Fruit fly (Drosophila melanogaster) whole organism, embryonic: ENCODE data around the gene CG12990.

Experiments
- ATbp ChIP-seq: fragments of 200-800 bp; sonication (Bioruptor generic); optimal IDR thresholded peaks from 2 replicates; lab custom pipeline; 2017; ENCODE audit warnings: missing biosample characterization, mild to moderate bottlenecking, missing genetic modification characterization, missing genetic modification reagents
- Abd-B ChIP-seq: fragments of 200-800 bp; sonication (Bioruptor generic); optimal IDR thresholded peaks from 2 replicates; lab custom pipeline; 2018; ENCODE audit warnings: missing biosample characterization, mild to moderate bottlenecking, missing genetic modification characterization, moderate library complexity
- Atf-2 ChIP-seq: fragments of 200-800 bp; sonication (Bioruptor generic); optimal IDR thresholded peaks from 2 replicates; lab custom pipeline; 2016; ENCODE audit warnings: missing biosample characterization, missing genetic modification characterization
- Awh ChIP-seq: fragments of 200-800 bp; sonication (Bioruptor generic); IDR thresholded peaks from 2 replicates; pipeline ENCODE4, ENCODE4 v1.3.6; 2022; ENCODE audit warnings: missing biosample characterization, missing genetic modification characterization
- CG10431 ChIP-seq: fragments of 200-800 bp; sonication (Bioruptor generic); optimal IDR thresholded peaks from 3 replicates; lab custom pipeline; 2018; ENCODE audit warnings: missing biosample characterization, mild to moderate bottlenecking, missing genetic modification characterization
- CG12104 ChIP-seq: fragments of 200-800 bp; sonication (Bioruptor generic); optimal IDR thresholded peaks from 3 replicates; lab custom pipeline; 2016; ENCODE audit warnings: missing biosample characterization, missing genetic modification characterization
- CG13424 ChIP-seq: fragments of 200-800 bp; sonication (Bioruptor generic); optimal IDR thresholded peaks from 2 replicates; lab custom pipeline; 2019; ENCODE audit warnings: missing biosample characterization, mild to moderate bottlenecking, missing genetic modification characterization, moderate library complexity
- CG14710 ChIP-seq: fragments of 200-800 bp; sonication (Bioruptor generic); optimal IDR thresholded peaks from 3 replicates; lab custom pipeline; 2019; ENCODE audit warnings: missing biosample characterization, mild to moderate bottlenecking, missing genetic modification characterization, moderate library complexity
- CG14860 ChIP-seq: fragments of 200-800 bp; sonication (Bioruptor generic); IDR thresholded peaks from 3 replicates; pipeline ENCODE4 v1.3.6; 2022; ENCODE audit warnings: missing biosample characterization, missing genetic modification characterization; ENCODE audit not compliant: partially characterized antibody
- CG17328 ChIP-seq: fragments of 200-800 bp; sonication (Bioruptor generic); IDR thresholded peaks from 2 replicates; pipeline ENCODE4 v1.3.6; 2022; ENCODE audit warnings: missing biosample characterization, missing genetic modification characterization
- CG2116 ChIP-seq: fragments of 200-800 bp; sonication (Bioruptor generic); optimal IDR thresholded peaks from 3 replicates; lab custom pipeline; 2018; ENCODE audit warnings: missing biosample characterization, mild to moderate bottlenecking, missing genetic modification characterization
- CG2889 ChIP-seq: fragments of 200-800 bp; sonication (Bioruptor generic); IDR thresholded peaks from 3 replicates; pipeline ENCODE4 v1.3.6; 2022; ENCODE audit warnings: missing biosample characterization, missing genetic modification characterization
- CG32532 ChIP-seq: fragments of 200-800 bp; sonication (Bioruptor generic); IDR thresholded peaks from 2 replicates; pipeline ENCODE4 v1.3.6; 2022; ENCODE audit warnings: missing biosample characterization, missing genetic modification characterization
- CG42726 ChIP-seq: fragments of 200-800 bp; sonication (Bioruptor generic); IDR thresholded peaks from 2 replicates; pipeline ENCODE4 v1.3.6; 2022; ENCODE audit warnings: missing biosample characterization, missing genetic modification characterization; ENCODE audit not compliant: partially characterized antibody
- CG8478 ChIP-seq: fragments of >200 bp; optimal IDR thresholded peaks from 2 replicates; lab custom pipeline; 2018
- CG9609 ChIP-seq: fragments of 200-800 bp; sonication (Bioruptor generic); optimal IDR thresholded peaks from 3 replicates; lab custom pipeline; 2016; ENCODE audit warnings: missing biosample characterization, missing genetic modification characterization
- CTCF ChIP-seq: fragments of 200-800 bp; sonication (Bioruptor generic); optimal IDR thresholded peaks from 2 replicates; lab custom pipeline; 2017; ENCODE audit warnings: missing biosample characterization, mild to moderate bottlenecking, missing genetic modification characterization, moderate library complexity
- CrebB ChIP-seq: fragments of 200-800 bp; sonication (Bioruptor generic); optimal IDR thresholded peaks from 3 replicates; lab custom pipeline; 2018; ENCODE audit warnings: missing biosample characterization, mild to moderate bottlenecking, missing genetic modification characterization
- D ChIP-seq, 2 experiments: fragments of 200-800 bp in 1 of 2; fragments of >200 bp in 1 of 2; sonication (Bioruptor generic) in 1 of 2; optimal IDR thresholded peaks; 2 replicates in 1 of 2; 3 replicates in 1 of 2; lab custom pipeline; 2017; ENCODE audit warnings: mild to moderate bottlenecking in 1 of 2, missing biosample characterization in 1 of 2, missing genetic modification characterization in 1 of 2, missing genetic modification reagents in 1 of 2
- Fer3 ChIP-seq: fragments of 200-800 bp; sonication (Bioruptor generic); optimal IDR thresholded peaks from 2 replicates; lab custom pipeline; 2018; ENCODE audit warnings: missing biosample characterization, mild to moderate bottlenecking, missing genetic modification characterization, moderate library complexity
- H2.0 ChIP-seq: fragments of 200-800 bp; sonication (Bioruptor generic); IDR thresholded peaks from 2 replicates; pipeline ENCODE4 v1.3.6; 2022; ENCODE audit warnings: missing biosample characterization, missing genetic modification characterization
- Hmx ChIP-seq: fragments of 200-800 bp; sonication (Bioruptor generic); optimal IDR thresholded peaks from 2 replicates; lab custom pipeline; 2016; ENCODE audit warnings: missing biosample characterization, missing genetic modification characterization
- Lpt ChIP-seq: fragments of >200 bp; optimal IDR thresholded peaks from 2 replicates; lab custom pipeline; 2018; ENCODE audit warnings: missing biosample characterization, missing genetic modification characterization
- MESR4 ChIP-seq: fragments of 200-800 bp; sonication (Bioruptor generic); optimal IDR thresholded peaks from 2 replicates; lab custom pipeline; 2018; ENCODE audit warnings: missing biosample characterization, mild to moderate bottlenecking, missing genetic modification characterization, moderate library complexity
- MTF-1 ChIP-seq: fragments of 200-800 bp; sonication (Bioruptor generic); optimal IDR thresholded peaks from 2 replicates; lab custom pipeline; 2018; ENCODE audit warnings: missing biosample characterization, mild to moderate bottlenecking, missing genetic modification characterization, borderline replicate concordance
- Ptx1 ChIP-seq: fragments of 200-800 bp; sonication (Bioruptor generic); IDR thresholded peaks from 2 replicates; pipeline ENCODE4 v1.3.6; 2022; ENCODE audit warnings: missing biosample characterization, missing genetic modification characterization
- Scr ChIP-seq: fragments of 200-800 bp; sonication (Bioruptor generic); IDR thresholded peaks from 2 replicates; pipeline ENCODE4 v1.3.6; 2022; ENCODE audit warnings: missing biosample characterization, missing genetic modification characterization; ENCODE audit not compliant: partially characterized antibody
- Sry-β ChIP-seq: fragments of 200-800 bp; sonication (Bioruptor generic); optimal IDR thresholded peaks from 2 replicates; lab custom pipeline; 2018; ENCODE audit warnings: missing biosample characterization, mild to moderate bottlenecking, missing genetic modification characterization, moderate library complexity
- Taf1 ChIP-seq: fragments of 200-800 bp; sonication (Bioruptor generic); IDR thresholded peaks from 2 replicates; pipeline ENCODE4 v1.3.6; 2022; ENCODE audit warnings: missing biosample characterization, missing genetic modification characterization
- Trl ChIP-seq, 3 experiments: fragments of >200 bp in 2 of 3; fragments of 200-800 bp in 1 of 3; sonication (Bioruptor generic) in 1 of 3; optimal IDR thresholded peaks; 2 replicates in 1 of 3; 3 replicates in 2 of 3; lab custom pipeline; 2016 to 2017; ENCODE audit warnings: missing biosample characterization in 1 of 3, missing genetic modification characterization in 1 of 3
- Usf ChIP-seq: fragments of 200-800 bp; sonication (Bioruptor generic); optimal IDR thresholded peaks from 2 replicates; lab custom pipeline; 2017; ENCODE audit warnings: missing genotype, missing biosample characterization, missing genetic modification characterization
- YL-1 ChIP-seq: fragments of 200-800 bp; sonication (Bioruptor generic); optimal IDR thresholded peaks from 3 replicates; lab custom pipeline; 2017; ENCODE audit warnings: missing biosample characterization, mild to moderate bottlenecking, missing genetic modification characterization
- ab ChIP-seq: fragments of 200-800 bp; sonication (Bioruptor generic); optimal IDR thresholded peaks from 2 replicates; lab custom pipeline; 2016; ENCODE audit warnings: missing biosample characterization, missing genetic modification characterization
- bigmax ChIP-seq: fragments of 200-800 bp; sonication (Bioruptor generic); optimal IDR thresholded peaks from 2 replicates; lab custom pipeline; 2018; ENCODE audit warnings: missing biosample characterization, mild to moderate bottlenecking, missing genetic modification characterization
- caup ChIP-seq: fragments of 200-800 bp; sonication (Bioruptor generic); optimal IDR thresholded peaks from 3 replicates; lab custom pipeline; 2017; ENCODE audit warnings: missing biosample characterization, mild to moderate bottlenecking, missing genetic modification characterization, moderate library complexity; ENCODE audit not compliant: severe bottlenecking
- chn ChIP-seq: fragments of 200-800 bp; sonication (Bioruptor generic); optimal IDR thresholded peaks from 2 replicates; lab custom pipeline; 2016; ENCODE audit warnings: missing biosample characterization, missing genetic modification characterization
- croc ChIP-seq: fragments of 200-800 bp; sonication (Bioruptor generic); conservative IDR thresholded peaks from 3 replicates; pipeline ENCODE4 v1.3.6; 2022; ENCODE audit warnings: missing biosample characterization, missing genetic modification characterization
- crol ChIP-seq: fragments of 200-800 bp; sonication (Bioruptor generic); IDR thresholded peaks from 2 replicates; pipeline ENCODE4 v1.3.6; 2022; ENCODE audit warnings: missing biosample characterization, missing genetic modification characterization
- danr ChIP-seq: fragments of 200-800 bp; sonication (Bioruptor generic); IDR thresholded peaks from 2 replicates; pipeline ENCODE4 v1.3.6; 2022; ENCODE audit warnings: missing biosample characterization, missing genetic modification characterization
- disco-r ChIP-seq: fragments of 200-800 bp; sonication (Bioruptor generic); optimal IDR thresholded peaks from 2 replicates; lab custom pipeline; 2016; ENCODE audit warnings: missing biosample characterization, missing genetic modification characterization
- gcm ChIP-seq: fragments of 200-800 bp; sonication (Bioruptor generic); optimal IDR thresholded peaks from 2 replicates; lab custom pipeline; 2019; ENCODE audit warnings: missing biosample characterization, mild to moderate bottlenecking, missing genetic modification characterization, moderate library complexity
- gcm2 ChIP-seq: fragments of 200-800 bp; sonication (Bioruptor generic); optimal IDR thresholded peaks from 2 replicates; lab custom pipeline; 2016; ENCODE audit warnings: missing biosample characterization, missing genetic modification characterization
- gem ChIP-seq: fragments of 200-800 bp; sonication (Bioruptor generic); optimal IDR thresholded peaks from 2 replicates; lab custom pipeline; 2019; ENCODE audit warnings: missing biosample characterization, mild to moderate bottlenecking, missing genetic modification characterization, moderate library complexity
- insv ChIP-seq, 2 experiments: fragments of 200-800 bp; sonication (Bioruptor generic); optimal IDR thresholded peaks; 3 replicates each; lab custom pipeline; 2016 to 2018; ENCODE audit warnings: missing biosample characterization in 2 of 2, missing genetic modification characterization in 2 of 2
- oc ChIP-seq: fragments of 200-800 bp; sonication (Bioruptor generic); optimal IDR thresholded peaks from 2 replicates; lab custom pipeline; 2018; ENCODE audit warnings: missing biosample characterization, mild to moderate bottlenecking, missing genetic modification characterization, moderate library complexity
- psq ChIP-seq: fragments of 200-800 bp; sonication (Bioruptor generic); optimal IDR thresholded peaks from 2 replicates; lab custom pipeline; 2017; ENCODE audit warnings: missing biosample characterization, missing genetic modification characterization
- salm ChIP-seq: fragments of 200-800 bp; sonication (Bioruptor generic); optimal IDR thresholded peaks from 2 replicates; lab custom pipeline; 2018; ENCODE audit warnings: missing biosample characterization, mild to moderate bottlenecking, missing genetic modification characterization
- tx ChIP-seq: fragments of 200-800 bp; sonication (Bioruptor generic); optimal IDR thresholded peaks from 2 replicates; lab custom pipeline; 2016; ENCODE audit warnings: missing biosample characterization, missing genetic modification characterization
- unpg ChIP-seq: fragments of 200-800 bp; sonication (Bioruptor generic); optimal IDR thresholded peaks from 3 replicates; lab custom pipeline; 2018; ENCODE audit warnings: missing biosample characterization, mild to moderate bottlenecking, missing genetic modification characterization, moderate library complexity

CG12990 gene

dm6 chrX:17682745-17683505 is 11.2 kb upstream of the CG12990 start (continued):
- TF ChIP-seq ATbp (GFP tag; lab: Kevin White, UChicago): peak; percentile 70
- peak; percentile 19 for TF ChIP-seq gcm (GFP tag; lab: Kevin White, UChicago)
- no peak for TF ChIP-seq CG42726
- peak; percentile 5 for TF ChIP-seq psq
- peak; percentile 87 for TF ChIP-seq CG17328 (GFP tag; lab: Robert Waterston, UW)
- TF ChIP-seq CrebB (tag; lab: Kevin White, UChicago): no peak
- peak; percentile 82 for TF ChIP-seq H2.0
- TF ChIP-seq croc: peak; percentile 71; the same call in 2 of the 3 replicates
- TF ChIP-seq oc: peak; percentile 6
- TF ChIP-seq danr: peak; percentile 56; the same call in 1 of the 2 replicates
- 0 out of 2 replicates have a peak, but pooled peaks have one; percentile 17 for TF ChIP-seq Taf1
- peak; percentile 37 for TF ChIP-seq Fer3 (tag; lab: Kevin White, UChicago)
- no peak for TF ChIP-seq caup (GFP tag; lab: Kevin White, UChicago)
- TF ChIP-seq CG12104: peak; percentile 52
- no peak for TF ChIP-seq bigmax (GFP tag; lab: Kevin White, UChicago)
- TF ChIP-seq MTF-1 (GFP tag; lab: Kevin White, UChicago): no peak
- peak; percentile 49 for TF ChIP-seq chn
- peak; percentile 77 for TF ChIP-seq CG13424 (tag; lab: Kevin White, UChicago)
- peak; percentile 71 for TF ChIP-seq gem (tag; lab: Kevin White, UChicago)
- peak; percentile 52 for TF ChIP-seq ab (GFP tag; lab: Kevin White, UChicago)
- peak; percentile 89 for TF ChIP-seq Ptx1 (GFP tag; lab: Robert Waterston, UW)
- no peak for TF ChIP-seq Atf-2 (GFP tag; lab: Kevin White, UChicago)
- peak; percentile 21 for TF ChIP-seq salm (tag; lab: Kevin White, UChicago)
- no peak for TF ChIP-seq tx (GFP tag; lab: Kevin White, UChicago)
- no peak for TF ChIP-seq CG14860 (GFP tag; lab: Robert Waterston, UW)
- peak; percentile 49 for TF ChIP-seq CG14710 (tag; lab: Kevin White, UChicago)
- no peak for TF ChIP-seq CG2116 (GFP tag; lab: Kevin White, UChicago)
- no peak for TF ChIP-seq D (optimal IDR thresholded peaks at IDR 0.05; lab: Kevin White, UChicago)
- TF ChIP-seq D (GFP tag; optimal IDR thresholded peaks at IDR 0.05; lab: Kevin White, UChicago): peak; percentile 26
- TF ChIP-seq CG8478: no peak
- peak; percentile 64 for TF ChIP-seq unpg
- TF ChIP-seq Hmx (GFP tag; lab: Kevin White, UChicago): no peak
- no peak for TF ChIP-seq Lpt (GFP tag; lab: Kevin White, UChicago)
- TF ChIP-seq YL-1 (GFP tag; lab: Kevin White, UChicago): no peak
- TF ChIP-seq CG10431 (GFP tag; lab: Kevin White, UChicago): peak; percentile 26
- TF ChIP-seq CG9609 (GFP tag; lab: Kevin White, UChicago): no peak
- peak; percentile 62 for TF ChIP-seq CG32532 (GFP tag; lab: Robert Waterston, UW)
- peak; percentile 49; the same call in 1 of the 3 replicates for TF ChIP-seq CG2889 (GFP tag; lab: Robert Waterston, UW)
- TF ChIP-seq disco-r (GFP tag; lab: Kevin White, UChicago): peak; percentile 3
- TF ChIP-seq crol (GFP tag; lab: Robert Waterston, UW): no peak
- no peak for TF ChIP-seq Abd-B
- TF ChIP-seq insv (GFP tag; optimal IDR thresholded peaks at IDR 0.05; lab: Kevin White, UChicago): no peak
- no peak for TF ChIP-seq CTCF
- TF ChIP-seq Scr (GFP tag; lab: Robert Waterston, UW): 0 out of 2 replicates have a peak, but pooled peaks have one; percentile 14
- no peak for TF ChIP-seq MESR4 (GFP tag; lab: Kevin White, UChicago)
- no peak for TF ChIP-seq Usf (GFP tag; lab: Kevin White, UChicago)
- TF ChIP-seq Trl (optimal IDR thresholded peaks at IDR 0.05; lab: Kevin White, UChicago): no peak
- no peak for TF ChIP-seq Trl (GFP tag; optimal IDR thresholded peaks at IDR 0.05; lab: Kevin White, UChicago)
- peak; percentile 77 for TF ChIP-seq Sry-β (GFP tag; lab: Kevin White, UChicago)
- peak; percentile 86 for TF ChIP-seq Awh (GFP tag; lab: Robert Waterston, UW)
- no peak for TF ChIP-seq gcm2
